Fruit fly (Drosophila melanogaster) whole organism, embryonic: ENCODE measurements around the gene CG8907.
A peak's percentile ranks its signal among the peaks of the same experiment; 100 is the strongest.

Source experiments
- ATbp ChIP-seq: fragments of 200-800 bp; sonication (Bioruptor generic); optimal IDR thresholded peaks from 2 replicates; lab custom pipeline; 2017; ENCODE audit warnings: missing biosample characterization, mild to moderate bottlenecking, missing genetic modification characterization, missing genetic modification reagents
- Aef1 ChIP-seq: fragments of 200-800 bp; sonication (Bioruptor generic); IDR thresholded peaks from 3 replicates; pipeline ENCODE4 v1.3.6; 2022; ENCODE audit warnings: missing biosample characterization, missing genetic modification characterization
- Bgb ChIP-seq: fragments of 200-800 bp; sonication (Bioruptor generic); IDR thresholded peaks from 2 replicates; pipeline ENCODE4 v1.3.6; 2022; ENCODE audit warnings: missing biosample characterization, missing genetic modification characterization; ENCODE audit not compliant: partially characterized antibody
- CG10209 ChIP-seq: fragments of 200-800 bp; sonication (Bioruptor generic); optimal IDR thresholded peaks from 3 replicates; lab custom pipeline; 2017; ENCODE audit warnings: missing biosample characterization, mild to moderate bottlenecking, missing genetic modification characterization, missing genetic modification reagents
- CG10274 ChIP-seq: fragments of 200-800 bp; sonication (Bioruptor generic); optimal IDR thresholded peaks from 3 replicates; lab custom pipeline; 2017; ENCODE audit warnings: missing biosample characterization, mild to moderate bottlenecking, missing genetic modification characterization
- CG11085 ChIP-seq: fragments of 200-800 bp; sonication (Bioruptor generic); IDR thresholded peaks from 2 replicates; pipeline ENCODE4 v1.3.6; 2022; ENCODE audit warnings: missing biosample characterization, missing genetic modification characterization
- CG12219 ChIP-seq: fragments of 200-800 bp; sonication (Bioruptor generic); optimal IDR thresholded peaks from 3 replicates; lab custom pipeline; 2018; ENCODE audit warnings: missing biosample characterization, mild to moderate bottlenecking, missing genetic modification characterization
- CG15479 ChIP-seq: fragments of 200-800 bp; sonication (Bioruptor generic); optimal IDR thresholded peaks from 3 replicates; lab custom pipeline; 2019; ENCODE audit warnings: missing biosample characterization, mild to moderate bottlenecking, missing genetic modification characterization, moderate library complexity
- CG15601 ChIP-seq: fragments of 200-800 bp; sonication (Bioruptor generic); optimal IDR thresholded peaks from 3 replicates; lab custom pipeline; 2019; ENCODE audit warnings: missing biosample characterization, mild to moderate bottlenecking, missing genetic modification characterization, moderate library complexity
- CG1602 ChIP-seq: fragments of 200-800 bp; sonication (Bioruptor generic); optimal IDR thresholded peaks from 3 replicates; lab custom pipeline; 2016; ENCODE audit warnings: missing biosample characterization, missing genetic modification characterization
- CG1832 ChIP-seq: fragments of 200-800 bp; sonication (Bioruptor generic); optimal IDR thresholded peaks from 2 replicates; lab custom pipeline; 2017; ENCODE audit warnings: missing biosample characterization, mild to moderate bottlenecking, missing genetic modification characterization, inconsistent platforms
- CG18476 ChIP-seq: fragments of 200-800 bp; sonication (Bioruptor generic); optimal IDR thresholded peaks from 2 replicates; lab custom pipeline; 2016; ENCODE audit warnings: missing biosample characterization, mild to moderate bottlenecking, missing genetic modification characterization
- CG32532 ChIP-seq: fragments of 200-800 bp; sonication (Bioruptor generic); IDR thresholded peaks from 2 replicates; pipeline ENCODE4 v1.3.6; 2022; ENCODE audit warnings: missing biosample characterization, missing genetic modification characterization
- CG32772 ChIP-seq: fragments of 200-800 bp; sonication (Bioruptor generic); IDR thresholded peaks from 2 replicates; pipeline ENCODE4 v1.3.6; 2022; ENCODE audit warnings: missing biosample characterization, missing genetic modification characterization
- CG43689 ChIP-seq: fragments of 200-800 bp; sonication (Bioruptor generic); IDR thresholded peaks from 2 replicates; pipeline ENCODE4 v1.3.6; 2022; ENCODE audit warnings: missing biosample characterization, missing genetic modification characterization
- CG6254 ChIP-seq: fragments of 200-800 bp; sonication (Bioruptor generic); optimal IDR thresholded peaks from 3 replicates; lab custom pipeline; 2017; ENCODE audit warnings: mild to moderate bottlenecking, missing biosample characterization, missing genetic modification reagents, missing genetic modification characterization
- CG6854 ChIP-seq: fragments of 200-800 bp; sonication (Bioruptor generic); optimal IDR thresholded peaks from 3 replicates; lab custom pipeline; 2017; ENCODE audit warnings: missing biosample characterization, mild to moderate bottlenecking, missing genetic modification characterization
- CG7271 ChIP-seq: fragments of 200-800 bp; sonication (Bioruptor generic); optimal IDR thresholded peaks from 2 replicates; lab custom pipeline; 2018; ENCODE audit warnings: missing biosample characterization, mild to moderate bottlenecking, missing genetic modification characterization, moderate library complexity
- CG8281 ChIP-seq: fragments of 200-800 bp; sonication (Bioruptor generic); optimal IDR thresholded peaks from 2 replicates; lab custom pipeline; 2018; ENCODE audit warnings: missing biosample characterization, mild to moderate bottlenecking, missing genetic modification characterization, moderate library complexity
- CG8924 ChIP-seq: fragments of 200-800 bp; optimal IDR thresholded peaks from 3 replicates; lab custom pipeline; 2019; ENCODE audit warnings: missing biosample characterization, mild to moderate bottlenecking, missing genetic modification characterization, moderate library complexity
- Dad ChIP-seq: fragments of 200-800 bp; sonication (Bioruptor generic); optimal IDR thresholded peaks from 3 replicates; lab custom pipeline; 2016; ENCODE audit warnings: missing biosample characterization, missing genetic modification characterization
- Eip74EF ChIP-seq, 2 experiments: fragments of 200-800 bp in 1 of 2; fragments of >200 bp in 1 of 2; sonication (Bioruptor generic) in 1 of 2; optimal IDR thresholded peaks; 2 replicates each; lab custom pipeline; 2017 to 2019; ENCODE audit warnings: missing biosample characterization in 2 of 2, missing genetic modification characterization in 2 of 2, mild to moderate bottlenecking in 1 of 2, moderate library complexity in 1 of 2
- MBD-R2 ChIP-seq: fragments of 200-800 bp; sonication (Bioruptor generic); IDR thresholded peaks from 2 replicates; pipeline ENCODE4 v1.3.6; 2022; ENCODE audit warnings: missing biosample characterization, missing genetic modification characterization
- Mad ChIP-seq: fragments of 200-800 bp; sonication (Bioruptor generic); optimal IDR thresholded peaks from 2 replicates; lab custom pipeline; 2016; ENCODE audit warnings: missing biosample characterization, missing genetic modification characterization
- Max ChIP-seq: fragments of 200-800 bp; sonication (Bioruptor generic); optimal IDR thresholded peaks from 2 replicates; lab custom pipeline; 2016; ENCODE audit warnings: missing biosample characterization, mild to moderate bottlenecking, missing genetic modification characterization
- Mrtf ChIP-seq: fragments of 200-800 bp; sonication (Bioruptor generic); IDR thresholded peaks from 3 replicates; pipeline ENCODE4 v1.3.6; 2022; ENCODE audit warnings: missing biosample characterization, missing genetic modification characterization
- NC2α ChIP-seq: fragments of 200-800 bp; sonication (Bioruptor generic); optimal IDR thresholded peaks from 2 replicates; lab custom pipeline; 2016; ENCODE audit warnings: missing biosample characterization, missing genetic modification characterization
- Nf-YA ChIP-seq: fragments of 200-800 bp; sonication (Bioruptor generic); IDR thresholded peaks from 2 replicates; pipeline ENCODE4 v1.3.6; 2022; ENCODE audit warnings: missing biosample characterization, missing genetic modification characterization
- Oaz ChIP-seq: fragments of 200-800 bp; sonication (Bioruptor generic); IDR thresholded peaks from 2 replicates; pipeline ENCODE4 v1.3.6; 2022; ENCODE audit warnings: missing biosample characterization, missing genetic modification characterization
- Side ChIP-seq: fragments of 200-800 bp; sonication (Bioruptor generic); optimal IDR thresholded peaks from 2 replicates; lab custom pipeline; 2016; ENCODE audit warnings: missing biosample characterization, missing genetic modification characterization
- Tbp ChIP-seq: fragments of >200 bp; optimal IDR thresholded peaks from 2 replicates; lab custom pipeline; 2018; ENCODE audit warnings: missing biosample characterization, missing genetic modification characterization
- Vsx1 ChIP-seq: fragments of 200-800 bp; sonication (Bioruptor generic); optimal IDR thresholded peaks from 2 replicates; lab custom pipeline; 2017; ENCODE audit warnings: missing biosample characterization, mild to moderate bottlenecking, missing genetic modification characterization, missing genetic modification reagents
- YL-1 ChIP-seq: fragments of 200-800 bp; sonication (Bioruptor generic); optimal IDR thresholded peaks from 3 replicates; lab custom pipeline; 2017; ENCODE audit warnings: missing biosample characterization, mild to moderate bottlenecking, missing genetic modification characterization
- ara ChIP-seq: fragments of 200-800 bp; sonication (Bioruptor generic); IDR thresholded peaks from 2 replicates; pipeline ENCODE4 v1.3.6; 2022; ENCODE audit warnings: missing biosample characterization, missing genetic modification characterization
- az2 ChIP-seq: fragments of 200-800 bp; sonication (Bioruptor generic); optimal IDR thresholded peaks from 3 replicates; lab custom pipeline; 2016; ENCODE audit warnings: missing biosample characterization, missing genetic modification characterization
- bbx ChIP-seq: fragments of 200-800 bp; sonication (Bioruptor generic); IDR thresholded peaks from 2 replicates; pipeline ENCODE4 v1.3.6; 2022; ENCODE audit warnings: missing biosample characterization, missing genetic modification characterization; ENCODE audit not compliant: partially characterized antibody
- btn ChIP-seq: fragments of 200-800 bp; sonication (Bioruptor generic); optimal IDR thresholded peaks from 2 replicates; lab custom pipeline; 2016; ENCODE audit warnings: missing biosample characterization, missing genetic modification characterization
- cad ChIP-seq: fragments of >200 bp; optimal IDR thresholded peaks from 2 replicates; lab custom pipeline; 2017; ENCODE audit warnings: missing biosample characterization, missing genetic modification characterization
- chm ChIP-seq: fragments of 200-800 bp; sonication (Bioruptor generic); IDR thresholded peaks from 2 replicates; pipeline ENCODE4 v1.3.6; 2022; ENCODE audit warnings: missing biosample characterization, missing genetic modification characterization
- gcm ChIP-seq: fragments of 200-800 bp; sonication (Bioruptor generic); optimal IDR thresholded peaks from 2 replicates; lab custom pipeline; 2019; ENCODE audit warnings: missing biosample characterization, mild to moderate bottlenecking, missing genetic modification characterization, moderate library complexity
- mam ChIP-seq: fragments of 200-800 bp; sonication (Bioruptor generic); optimal IDR thresholded peaks from 3 replicates; lab custom pipeline; 2016; ENCODE audit warnings: missing biosample characterization, missing genetic modification characterization
- nom ChIP-seq: fragments of 200-800 bp; sonication (Bioruptor generic); optimal IDR thresholded peaks from 2 replicates; lab custom pipeline; 2017; ENCODE audit warnings: missing biosample characterization, missing genetic modification characterization, mild to moderate bottlenecking, moderate library complexity, missing genetic modification reagents
- psq ChIP-seq: fragments of 200-800 bp; sonication (Bioruptor generic); optimal IDR thresholded peaks from 2 replicates; lab custom pipeline; 2017; ENCODE audit warnings: missing biosample characterization, missing genetic modification characterization
- sisA ChIP-seq: fragments of 200-800 bp; sonication (Bioruptor generic); IDR thresholded peaks from 2 replicates; pipeline ENCODE4 v1.3.6; 2022; ENCODE audit warnings: missing biosample characterization, missing genetic modification characterization
- sr ChIP-seq: fragments of 200-800 bp; sonication (Bioruptor generic); IDR thresholded peaks from 3 replicates; pipeline ENCODE4 v1.3.6; 2022; ENCODE audit warnings: missing biosample characterization, missing genetic modification characterization
- tio ChIP-seq: fragments of 200-800 bp; sonication (Bioruptor generic); optimal IDR thresholded peaks from 2 replicates; lab custom pipeline; 2017; ENCODE audit warnings: missing biosample characterization, missing genetic modification characterization, inconsistent platforms
- unpg ChIP-seq: fragments of 200-800 bp; sonication (Bioruptor generic); optimal IDR thresholded peaks from 3 replicates; lab custom pipeline; 2018; ENCODE audit warnings: missing biosample characterization, mild to moderate bottlenecking, missing genetic modification characterization, moderate library complexity
- wdn ChIP-seq: fragments of 200-800 bp; sonication (Bioruptor generic); IDR thresholded peaks from 2 replicates; pipeline ENCODE4 v1.3.6; 2022; ENCODE audit warnings: missing biosample characterization, missing genetic modification characterization
- zen2 ChIP-seq: fragments of 200-800 bp; sonication (Bioruptor generic); IDR thresholded peaks from 3 replicates; pipeline ENCODE4 v1.3.6; 2022; ENCODE audit warnings: missing biosample characterization, missing genetic modification characterization; ENCODE audit not compliant: partially characterized antibody

CG8907 gene

dm6 chr3R:17056183-17056904, 48.3 kb downstream of the CG8907 start:
- TF ChIP-seq ara (GFP tag; lab: Robert Waterston, UW) (no peak), CG1602 (no peak), YL-1 (GFP tag; lab: Kevin White, UChicago) (no peak), CG32772 (no peak; the same call in 1 of the 2 replicates), CG10274 (GFP tag; lab: Kevin White, UChicago) (no peak), gcm (GFP tag; lab: Kevin White, UChicago) (peak; percentile 53), psq (GFP tag; lab: Kevin White, UChicago) (no peak), sr (0 out of 3 replicates have a peak, but pooled peaks have one; percentile 54), Oaz (GFP tag; lab: Robert Waterston, UW) (no peak), tio (GFP tag; lab: Kevin White, UChicago) (no peak), CG32532 (GFP tag; lab: Robert Waterston, UW) (peak; percentile 12; the same call in 1 of the 2 replicates), ATbp (no peak), Max (GFP tag; lab: Kevin White, UChicago) (no peak), CG8281 (tag; lab: Kevin White, UChicago) (peak; percentile 92), zen2 (GFP tag; lab: Robert Waterston, UW) (no peak), MBD-R2 (GFP tag; lab: Robert Waterston, UW) (peak; percentile 22; the same call in 1 of the 2 replicates), Aef1 (GFP tag; lab: Robert Waterston, UW) (peak; percentile 76), CG7271 (tag; lab: Kevin White, UChicago) (no peak), Eip74EF (GFP tag; optimal IDR thresholded peaks at IDR 0.05; lab: Kevin White, UChicago) (peak in 1 of 2 experiments; percentile 46), Mad (GFP tag; lab: Kevin White, UChicago) (no peak), nom (GFP tag; lab: Kevin White, UChicago) (peak; percentile 76), CG10209 (GFP tag; lab: Kevin White, UChicago) (peak; percentile 95), az2 (GFP tag; lab: Kevin White, UChicago) (no peak), Vsx1 (GFP tag; lab: Kevin White, UChicago) (no peak), Dad (GFP tag; lab: Kevin White, UChicago) (no peak), Side (GFP tag; lab: Kevin White, UChicago) (peak; percentile 50), Bgb (GFP tag; lab: Robert Waterston, UW) (peak; percentile 15; the same call in 1 of the 2 replicates), CG18476 (no peak), sisA (GFP tag; lab: Robert Waterston, UW) (no peak), NC2α (GFP tag; lab: Kevin White, UChicago) (no peak), CG12219 (no peak), wdn (GFP tag; lab: Robert Waterston, UW) (0 out of 2 replicates have a peak, but pooled peaks have one; percentile 7), cad (peak; percentile 20), btn (GFP tag; lab: Kevin White, UChicago) (no peak), CG15601 (tag; lab: Kevin White, UChicago) (no peak), Mrtf (GFP tag; lab: Robert Waterston, UW) (no peak), CG1832 (GFP tag; lab: Kevin White, UChicago) (peak; percentile 92), unpg (GFP tag; lab: Kevin White, UChicago) (no peak), CG8924 (tag; lab: Kevin White, UChicago) (peak; percentile 71), chm (no peak; the same call in none of the 2 replicates), CG43689 (GFP tag; lab: Robert Waterston, UW) (no peak), mam (GFP tag; lab: Kevin White, UChicago) (no peak), CG6254 (no peak), CG6854 (GFP tag; lab: Kevin White, UChicago) (no peak), bbx (GFP tag; lab: Robert Waterston, UW) (0 out of 2 replicates have a peak, but pooled peaks have one; percentile 27), CG11085 (GFP tag; lab: Robert Waterston, UW) (no peak), CG15479 (peak; percentile 45), Tbp (GFP tag; lab: Kevin White, UChicago) (no peak), Nf-YA (GFP tag; lab: Robert Waterston, UW) (no peak)
